Fruit fly (Drosophila melanogaster) whole organism, prepupa: ENCODE measurements around the gene DIP-eta.
A peak's percentile ranks its signal among the peaks of the same experiment; 100 is the strongest.

Experiments used
- CG10631 ChIP-seq: fragments of 200-800 bp; sonication (Bioruptor generic); optimal IDR thresholded peaks from 2 replicates; lab custom pipeline; 2016; ENCODE audit warnings: missing biosample characterization, missing genetic modification characterization
- CG10669 ChIP-seq: fragments of 200-800 bp; sonication (Bioruptor generic); optimal IDR thresholded peaks from 3 replicates; lab custom pipeline; 2018; ENCODE audit warnings: missing biosample characterization, mild to moderate bottlenecking, missing genetic modification characterization, moderate library complexity
- CG16779 ChIP-seq: fragments of 200-800 bp; sonication (Bioruptor generic); optimal IDR thresholded peaks from 3 replicates; lab custom pipeline; 2017; ENCODE audit warnings: missing biosample characterization, mild to moderate bottlenecking, missing genetic modification characterization
- CG31627 ChIP-seq: fragments of 200-800 bp; sonication (Bioruptor generic); optimal IDR thresholded peaks from 3 replicates; lab custom pipeline; 2016; ENCODE audit warnings: missing biosample characterization, missing genetic modification characterization
- CG32006 ChIP-seq: fragments of 200-800 bp; sonication (Bioruptor generic); optimal IDR thresholded peaks from 3 replicates; lab custom pipeline; 2017; ENCODE audit warnings: missing biosample characterization, mild to moderate bottlenecking, missing genetic modification characterization
- CG34406 ChIP-seq: fragments of 200-800 bp; sonication (Bioruptor generic); optimal IDR thresholded peaks from 3 replicates; lab custom pipeline; 2016; ENCODE audit warnings: missing biosample characterization, missing genetic modification characterization
- CG3919 ChIP-seq: fragments of 200-800 bp; sonication (Bioruptor generic); optimal IDR thresholded peaks from 3 replicates; lab custom pipeline; 2016; ENCODE audit warnings: missing biosample characterization, missing genetic modification characterization
- CG4318 ChIP-seq: fragments of 200-800 bp; sonication (Bioruptor generic); optimal IDR thresholded peaks from 3 replicates; lab custom pipeline; 2017; ENCODE audit warnings: missing biosample characterization, mild to moderate bottlenecking, missing genetic modification characterization
- CG6163 ChIP-seq: fragments of 200-800 bp; sonication (Bioruptor generic); IDR thresholded peaks from 3 replicates; pipeline ENCODE4 v1.3.6; 2022; ENCODE audit warnings: missing biosample characterization, missing genetic modification characterization
- CG6792 ChIP-seq: fragments of 200-800 bp; sonication (Bioruptor generic); optimal IDR thresholded peaks from 3 replicates; lab custom pipeline; 2016; ENCODE audit warnings: missing biosample characterization, missing genetic modification characterization
- CG6854 ChIP-seq: fragments of 200-800 bp; sonication (Bioruptor generic); optimal IDR thresholded peaks from 2 replicates; lab custom pipeline; 2017; ENCODE audit warnings: missing biosample characterization, mild to moderate bottlenecking, missing genetic modification characterization
- CG8119 ChIP-seq: fragments of 200-800 bp; sonication (Bioruptor generic); IDR thresholded peaks from 3 replicates; pipeline ENCODE4 v1.3.6; 2022; ENCODE audit warnings: missing biosample characterization, missing genetic modification characterization
- CG8632 ChIP-seq: fragments of 200-800 bp; sonication (Bioruptor generic); optimal IDR thresholded peaks from 3 replicates; lab custom pipeline; 2016; ENCODE audit warnings: missing biosample characterization, missing genetic modification characterization
- Eip78C ChIP-seq: fragments of 200-800 bp; sonication (Bioruptor generic); peaks from one replicate; lab custom pipeline; 2016; ENCODE audit warnings: missing biosample characterization, missing genetic modification characterization
- Ets21C ChIP-seq: fragments of 200-800 bp; sonication (Bioruptor generic); optimal IDR thresholded peaks from 3 replicates; lab custom pipeline; 2016; ENCODE audit warnings: missing biosample characterization, missing genetic modification characterization
- Gug ChIP-seq: fragments of 200-800 bp; sonication (Bioruptor generic); IDR thresholded peaks from 2 replicates; pipeline ENCODE4 v1.3.6; 2022; ENCODE audit warnings: missing biosample characterization, missing genetic modification characterization
- Met ChIP-seq: fragments of 200-800 bp; sonication (Bioruptor generic); optimal IDR thresholded peaks from 3 replicates; lab custom pipeline; 2016; ENCODE audit warnings: missing biosample characterization, missing genetic modification characterization
- OdsH ChIP-seq: fragments of 200-800 bp; sonication (Bioruptor generic); optimal IDR thresholded peaks from 3 replicates; lab custom pipeline; 2016; ENCODE audit warnings: missing biosample characterization, missing genetic modification characterization
- Smox ChIP-seq: fragments of 200-800 bp; sonication (Bioruptor generic); optimal IDR thresholded peaks from 3 replicates; lab custom pipeline; 2016; ENCODE audit warnings: missing biosample characterization, missing genetic modification characterization
- Sox14 ChIP-seq: fragments of 200-800 bp; sonication (Bioruptor generic); optimal IDR thresholded peaks from 3 replicates; lab custom pipeline; 2016; ENCODE audit warnings: missing biosample characterization, missing genetic modification characterization
- achi ChIP-seq: fragments of 200-800 bp; sonication (Bioruptor generic); optimal IDR thresholded peaks from 3 replicates; lab custom pipeline; 2016; ENCODE audit warnings: missing biosample characterization, missing genetic modification characterization
- acj6 ChIP-seq: fragments of 200-800 bp; sonication (Bioruptor generic); optimal IDR thresholded peaks from 3 replicates; lab custom pipeline; 2016; ENCODE audit warnings: missing biosample characterization, missing genetic modification characterization
- cyc ChIP-seq: fragments of 200-800 bp; sonication (Bioruptor generic); optimal IDR thresholded peaks from 3 replicates; lab custom pipeline; 2016; ENCODE audit warnings: missing biosample characterization, missing genetic modification characterization
- dac ChIP-seq: fragments of 200-800 bp; sonication (Bioruptor generic); optimal IDR thresholded peaks from 2 replicates; lab custom pipeline; 2017; ENCODE audit warnings: missing biosample characterization, mild to moderate bottlenecking, missing genetic modification characterization
- dsx ChIP-seq: fragments of 200-800 bp; optimal IDR thresholded peaks from 3 replicates; lab custom pipeline; 2019; ENCODE audit warnings: missing biosample characterization, mild to moderate bottlenecking, missing genetic modification characterization, moderate library complexity; ENCODE audit not compliant: poor library complexity, severe bottlenecking
- esn ChIP-seq: fragments of 200-800 bp; sonication (Bioruptor generic); optimal IDR thresholded peaks from 2 replicates; lab custom pipeline; 2016; ENCODE audit warnings: missing biosample characterization, mild to moderate bottlenecking, missing genetic modification characterization, moderate library complexity
- fd59A ChIP-seq: fragments of 200-800 bp; sonication (Bioruptor generic); optimal IDR thresholded peaks from 2 replicates; lab custom pipeline; 2017; ENCODE audit warnings: missing biosample characterization, mild to moderate bottlenecking, missing genetic modification characterization, missing genetic modification reagents
- fkh ChIP-seq: fragments of 200-800 bp; sonication (Bioruptor generic); optimal IDR thresholded peaks from 3 replicates; lab custom pipeline; 2017; ENCODE audit warnings: missing biosample characterization, mild to moderate bottlenecking, missing genetic modification characterization, moderate library complexity
- lz ChIP-seq: fragments of 200-800 bp; sonication (Bioruptor generic); optimal IDR thresholded peaks from 3 replicates; lab custom pipeline; 2016; ENCODE audit warnings: missing biosample characterization, missing genetic modification characterization
- pdm3 ChIP-seq: fragments of 200-800 bp; sonication (Bioruptor generic); optimal IDR thresholded peaks from 3 replicates; lab custom pipeline; 2016; ENCODE audit warnings: missing biosample characterization, missing genetic modification characterization
- salr ChIP-seq, 2 experiments: fragments of 200-800 bp; sonication (Bioruptor generic); optimal IDR thresholded peaks; 3 replicates each; lab custom pipeline; 2016 to 2018; ENCODE audit warnings: missing biosample characterization in 2 of 2, missing genetic modification characterization in 2 of 2, mild to moderate bottlenecking in 1 of 2
- ss ChIP-seq, 2 experiments: fragments of 200-800 bp; sonication (Bioruptor generic); optimal IDR thresholded peaks; 2 replicates in 1 of 2; 3 replicates in 1 of 2; lab custom pipeline; 2017 to 2018; ENCODE audit warnings: mild to moderate bottlenecking in 2 of 2, missing biosample characterization in 2 of 2, missing genetic modification characterization in 2 of 2, moderate library complexity in 1 of 2
- svp ChIP-seq: fragments of 200-800 bp; sonication (Bioruptor generic); peaks from one replicate; lab custom pipeline; 2016; ENCODE audit warnings: missing biosample characterization, missing genetic modification characterization
- vri ChIP-seq: fragments of 200-800 bp; sonication (Bioruptor generic); optimal IDR thresholded peaks from 3 replicates; lab custom pipeline; 2016; ENCODE audit warnings: missing biosample characterization, mild to moderate bottlenecking, missing genetic modification characterization

Gene DIP-eta

DNA sequence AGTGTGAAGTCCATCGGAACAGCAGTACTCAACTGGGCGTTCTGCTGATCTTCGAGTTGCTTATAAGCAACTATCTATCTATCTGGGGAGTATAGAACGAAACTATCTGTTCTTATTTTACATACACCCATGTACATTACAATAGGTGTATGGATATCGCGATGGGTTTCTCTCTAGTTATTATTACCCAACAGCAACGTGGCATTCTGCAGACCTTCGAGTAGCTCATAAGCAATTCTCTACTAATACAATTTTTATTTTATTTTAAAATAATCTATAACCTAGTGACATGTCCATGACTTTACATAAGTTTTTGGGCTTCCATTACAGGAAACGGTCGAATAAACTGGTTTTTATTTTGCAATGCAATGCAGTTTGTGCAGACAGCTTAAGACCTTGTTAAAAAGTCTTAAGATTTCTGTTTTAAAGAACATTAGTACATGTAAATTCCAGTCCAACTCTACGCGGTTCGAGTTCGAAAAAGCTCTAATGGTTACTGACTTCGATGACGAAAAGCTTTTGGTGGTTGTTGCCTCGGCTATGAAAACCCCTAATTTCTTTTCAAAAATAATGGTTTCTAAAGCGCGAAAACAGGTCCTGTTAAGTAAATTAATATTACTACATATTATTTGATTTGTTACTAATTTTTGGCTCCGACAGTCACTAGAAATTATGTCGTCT is 6.1 kb upstream of the DIP-eta start, which contains the start of gene Cyp6a16 (continued):
- TF ChIP-seq CG6163 = peak; percentile 88
- TF ChIP-seq CG3919 = peak; percentile 75
- no peak for TF ChIP-seq cyc (GFP tag; lab: Kevin White, UChicago)
- peak; percentile 71 for TF ChIP-seq CG10669
- TF ChIP-seq achi = peak; percentile 54
- TF ChIP-seq Gug (GFP tag; lab: Robert Waterston, UW) = peak; percentile 61
- TF ChIP-seq lz (GFP tag; lab: Kevin White, UChicago) = no peak
- TF ChIP-seq OdsH (GFP tag; lab: Kevin White, UChicago) = peak; percentile 65
- no peak for TF ChIP-seq CG6854 (GFP tag; lab: Kevin White, UChicago)
- peak; percentile 51; the same call in 2 of the 3 replicates for TF ChIP-seq CG8119 (GFP tag; lab: Robert Waterston, UW)
- TF ChIP-seq Sox14 (GFP tag; lab: Kevin White, UChicago) = peak; percentile 44
- TF ChIP-seq salr (GFP tag; optimal IDR thresholded peaks at IDR 0.05; lab: Kevin White, UChicago) = peak; percentile 27 to 33
- TF ChIP-seq CG34406 (GFP tag; lab: Kevin White, UChicago) = peak; percentile 11
- no peak for TF ChIP-seq Smox (GFP tag; lab: Kevin White, UChicago)
- TF ChIP-seq dac (GFP tag; lab: Kevin White, UChicago) = peak; percentile 42
- TF ChIP-seq CG6792 (GFP tag; lab: Kevin White, UChicago) = peak; percentile 22
- TF ChIP-seq esn (GFP tag; lab: Kevin White, UChicago) = no peak

DNA sequence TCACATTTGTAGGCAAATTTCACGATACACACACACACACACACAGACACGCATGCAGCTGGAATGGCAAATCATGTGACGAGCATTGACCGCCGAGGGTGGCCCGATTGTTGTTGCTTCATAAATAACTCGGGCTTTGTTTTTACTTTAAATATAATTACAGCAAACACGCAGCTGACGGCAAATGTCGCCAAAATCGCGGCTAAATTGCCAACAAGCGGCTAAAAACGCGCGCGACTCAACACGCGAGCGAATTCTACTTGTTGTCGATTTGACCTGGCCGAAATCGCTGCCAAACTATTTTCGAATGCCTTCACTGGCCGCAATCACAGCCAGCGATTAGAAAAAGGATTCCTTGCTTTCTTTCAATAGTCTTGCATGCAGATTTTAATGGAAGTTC is 522 bp downstream of the DIP-eta start:
- TF ChIP-seq acj6 (no peak), dsx (GFP tag; lab: Kevin White, UChicago) (no peak), pdm3 (GFP tag; lab: Kevin White, UChicago) (no peak), svp (GFP tag; lab: Kevin White, UChicago) (no peak)
- TF ChIP-seq, all 60 proteins: peak for 0

DNA sequence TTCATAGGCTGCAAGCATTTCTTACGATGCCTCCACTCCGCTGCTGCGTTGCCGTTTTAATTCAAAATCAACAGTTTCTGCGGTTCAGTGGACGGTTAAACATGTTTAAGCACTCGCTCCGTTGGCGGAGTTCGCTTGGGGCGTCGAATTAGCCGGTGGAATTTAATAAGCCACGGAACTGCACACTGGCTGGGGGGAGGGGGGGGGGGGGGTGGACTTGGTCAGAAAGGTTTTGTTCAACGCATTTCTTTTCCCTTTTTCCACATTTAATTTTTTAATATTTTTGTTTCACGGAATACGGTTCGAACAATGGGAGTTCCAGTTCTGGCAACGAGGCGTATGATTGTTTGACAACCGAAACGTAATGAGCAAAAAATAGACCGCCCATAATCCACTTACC is 7.1 kb downstream of the DIP-eta start:
- TF ChIP-seq Ets21C (GFP tag; lab: Kevin White, UChicago) (no peak), fkh (no peak), Met (GFP tag; lab: Kevin White, UChicago) (no peak), svp (GFP tag; lab: Kevin White, UChicago) (no peak), fd59A (no peak), Gug (GFP tag; lab: Robert Waterston, UW) (no peak), CG4318 (GFP tag; lab: Kevin White, UChicago) (no peak), CG16779 (no peak), CG8632 (GFP tag; lab: Kevin White, UChicago) (no peak), ss (GFP tag; optimal IDR thresholded peaks at IDR 0.05; lab: Kevin White, UChicago) (no peak), vri (no peak), CG3919 (no peak), dsx (GFP tag; lab: Kevin White, UChicago) (no peak)

DNA sequence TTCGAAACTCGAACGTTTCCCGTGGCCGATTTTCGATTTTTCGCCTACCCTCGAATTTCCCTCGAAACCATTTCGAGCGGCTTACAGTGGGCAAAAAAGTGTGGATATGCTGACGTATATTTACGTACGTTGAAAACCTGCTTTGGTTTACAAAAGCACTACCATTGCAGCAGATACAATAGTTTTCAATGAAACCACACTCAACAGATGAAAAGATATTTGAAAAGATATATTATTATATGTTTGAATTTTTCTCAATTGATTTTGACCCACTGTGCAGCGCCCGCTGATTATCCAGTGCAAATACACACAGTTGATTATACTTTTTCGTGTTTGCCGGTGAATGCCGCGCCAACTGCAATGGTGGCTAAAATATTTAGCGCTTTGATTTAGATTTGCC is 7.6 kb downstream of the DIP-eta start:
- TF ChIP-seq svp (GFP tag; lab: Kevin White, UChicago) = peak; percentile 75
- TF ChIP-seq Smox (GFP tag; lab: Kevin White, UChicago) = peak; percentile 8
- TF ChIP-seq CG32006 (GFP tag; lab: Kevin White, UChicago) = peak; percentile 10
- TF ChIP-seq Eip78C = peak; percentile 68
- TF ChIP-seq CG3919 = no peak

DNA sequence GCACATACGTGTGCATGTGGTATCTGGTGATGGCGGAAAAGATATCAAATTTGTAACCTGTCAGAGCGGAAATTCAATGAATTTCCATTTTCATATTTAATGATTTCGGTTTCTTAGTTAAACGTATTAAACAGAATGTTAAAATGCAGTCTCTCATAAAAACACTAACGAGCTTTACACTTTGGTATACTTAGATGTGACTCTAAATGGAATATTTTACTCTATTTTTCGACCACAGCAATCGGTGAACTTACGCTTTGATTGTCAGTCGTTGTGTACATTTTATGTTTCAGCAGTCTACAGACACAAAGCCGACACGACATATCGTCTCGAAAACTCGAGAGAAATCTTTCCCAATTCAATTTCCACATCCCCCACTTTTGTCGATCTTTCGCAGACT is 21.2 kb downstream of the DIP-eta start, which contains the start of gene CG18266:
Gene CG18266, plus strand, starts transcription at position 301 of the 400 bp plus-strand sequence.
- TF ChIP-seq acj6 (no peak), CG10631 (no peak), CG31627 (GFP tag; lab: Kevin White, UChicago) (no peak), fkh (no peak), CG8632 (GFP tag; lab: Kevin White, UChicago) (no peak)
- TF ChIP-seq, all 60 proteins: peak for 0
